Fruit fly (Drosophila melanogaster): ENCODE measurements around the gene CG46523.

The CG46523 gene

DNA sequence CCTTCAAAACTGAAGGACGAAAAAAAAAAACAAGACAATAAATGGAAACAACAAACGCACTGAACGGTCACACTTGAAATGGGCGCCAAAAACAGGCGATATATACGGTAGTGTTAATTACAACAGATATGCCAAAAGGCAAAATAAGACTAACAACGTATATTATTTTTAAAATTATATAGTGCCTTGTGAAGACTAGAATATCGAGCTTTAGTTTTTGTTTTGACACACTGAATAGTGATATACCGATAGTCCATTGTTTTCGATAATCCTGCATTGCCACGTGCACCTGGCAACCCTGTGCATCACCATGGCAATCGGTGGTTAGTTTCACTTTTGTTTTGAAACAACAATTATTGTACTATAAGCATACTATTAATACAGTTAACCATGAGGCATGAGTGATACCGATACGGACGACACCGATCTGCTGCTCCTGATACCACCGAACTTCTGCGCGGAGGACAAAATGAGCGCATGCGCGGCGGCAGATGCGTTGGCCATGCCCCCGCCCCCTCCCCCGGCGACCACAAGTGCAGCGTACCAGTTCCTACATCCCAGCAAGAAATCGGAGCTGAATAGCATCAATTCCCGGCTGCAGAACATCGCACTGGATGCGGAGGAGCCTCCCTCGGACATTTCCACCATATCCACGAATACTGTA is 8.7 kb upstream of the CG46523 start, which contains the start of the genes mu2 and Cnb:
Gene mu2 (minus strand): TSS at position 13 of the 664 bp plus-strand sequence.
Gene Cnb (plus strand): TSS at position 103 of the 664 bp plus-strand sequence.
- TF ChIP-seq brk (GFP tag; optimal IDR thresholded peaks at IDR 0.05) (no peak), psq (GFP tag; optimal IDR thresholded peaks at IDR 0.05) (peak; percentile 23)

DNA sequence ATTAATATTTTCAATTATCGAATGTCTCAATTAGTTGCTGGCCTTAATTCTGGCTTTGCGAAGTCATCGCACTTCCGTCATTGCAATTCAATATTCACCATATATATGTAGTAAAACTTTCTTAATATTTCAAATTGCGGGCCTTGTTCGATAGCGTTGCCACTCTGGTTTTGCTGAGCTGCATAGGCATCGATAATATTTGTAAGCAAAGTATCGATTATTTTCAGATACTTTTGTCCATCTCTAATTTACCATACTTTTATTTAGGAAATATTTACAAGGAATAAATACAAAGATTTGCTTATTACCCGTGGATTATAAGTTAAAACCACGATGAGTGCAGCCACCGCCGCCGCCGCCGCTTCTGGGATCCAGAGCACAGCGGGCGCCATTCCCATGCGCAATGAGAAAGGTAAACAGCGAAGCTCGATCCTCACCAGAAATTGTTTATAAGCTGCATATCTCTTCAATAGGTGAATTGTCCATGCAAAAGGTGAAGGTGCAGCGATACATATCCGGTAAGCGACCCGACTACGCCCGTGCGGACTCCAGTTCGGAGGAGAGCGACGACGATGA is 2.0 kb upstream of the CG46523 start, which contains the start of gene Mfap1:
Gene Mfap1 (plus strand): TSS at position 226 of the 576 bp plus-strand sequence.
- TF ChIP-seq Hnf4 (GFP tag; optimal IDR thresholded peaks at IDR 0.05) (no peak), Rel (GFP tag; optimal IDR thresholded peaks at IDR 0.05) (no peak), Rel (tag; optimal IDR thresholded peaks at IDR 0.05) (no peak), Dfd (GFP tag; optimal IDR thresholded peaks at IDR 0.05) (no peak), sage (GFP tag; optimal IDR thresholded peaks at IDR 0.05) (peak; percentile 47), CG9705 (GFP tag; optimal IDR thresholded peaks at IDR 0.05) (peak; percentile 4)

- TF ChIP-seq Rel (GFP tag; optimal IDR thresholded peaks at IDR 0.05) (no peak), Rel (tag; optimal IDR thresholded peaks at IDR 0.05) (peak; percentile 26), jim (GFP tag; optimal IDR thresholded peaks at IDR 0.05) (no peak), Vsx2 (GFP tag; optimal IDR thresholded peaks at IDR 0.05; ENCODE audit: partially characterized antibody) (peak; percentile 5), OdsH (GFP tag; optimal IDR thresholded peaks at IDR 0.05) (no peak), Dfd (GFP tag; optimal IDR thresholded peaks at IDR 0.05) (no peak), fru (GFP tag; optimal IDR thresholded peaks at IDR 0.05) (no peak), brk (GFP tag; optimal IDR thresholded peaks at IDR 0.05) (no peak), Myc (optimal IDR thresholded peaks at IDR 0.05) (no peak), Jra (GFP tag; optimal IDR thresholded peaks at IDR 0.05) (no peak)
Measured at dm6 chr3L:1939983-1940504, 1.1 kb upstream of the CG46523 start.

DNA sequence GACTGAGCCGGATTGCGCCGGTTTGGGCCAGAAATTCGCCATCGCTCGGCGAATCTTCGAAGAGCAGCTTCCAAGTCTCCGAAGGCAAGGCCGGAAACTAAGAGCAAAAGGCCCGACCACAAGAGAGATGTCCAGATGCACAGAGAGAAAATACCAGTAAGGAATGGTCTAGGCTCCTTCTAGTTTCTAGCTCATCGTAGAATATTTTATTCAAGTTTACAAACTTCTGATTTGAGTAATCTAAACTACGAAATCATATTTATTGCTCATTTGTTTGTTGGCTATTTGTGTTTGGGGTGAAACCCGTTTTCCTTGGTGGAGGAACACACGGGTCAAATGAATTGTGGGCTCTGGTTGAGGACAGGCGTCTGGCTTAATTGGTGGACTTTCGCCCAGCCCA is 1.4 kb downstream of the CG46523 start:
- TF ChIP-seq HLH106 (tag; optimal IDR thresholded peaks at IDR 0.05), result peak; percentile 1
- peak; percentile 21 for TF ChIP-seq fru (GFP tag; optimal IDR thresholded peaks at IDR 0.05)
- TF ChIP-seq jim (GFP tag; optimal IDR thresholded peaks at IDR 0.05), result no peak
- TF ChIP-seq Dif (GFP tag; optimal IDR thresholded peaks at IDR 0.05; ENCODE audit: partially characterized antibody), result no peak
- peak; percentile 40 for TF ChIP-seq h (GFP tag; optimal IDR thresholded peaks at IDR 0.05)
- no peak for TF ChIP-seq Dfd (GFP tag; optimal IDR thresholded peaks at IDR 0.05)
- no peak for TF ChIP-seq rgr (GFP tag; optimal IDR thresholded peaks at IDR 0.05)
- no peak for TF ChIP-seq Hnf4 (GFP tag; optimal IDR thresholded peaks at IDR 0.05)
- TF ChIP-seq OdsH (GFP tag; optimal IDR thresholded peaks at IDR 0.05), result no peak
- no peak for TF ChIP-seq Abd-B (GFP tag; optimal IDR thresholded peaks at IDR 0.05)
- TF ChIP-seq Sp1 (GFP tag; optimal IDR thresholded peaks at IDR 0.05), result no peak
- TF ChIP-seq foxo (GFP tag; optimal IDR thresholded peaks at IDR 0.05), result peak in 1 of 2 experiments; percentile 4

DNA sequence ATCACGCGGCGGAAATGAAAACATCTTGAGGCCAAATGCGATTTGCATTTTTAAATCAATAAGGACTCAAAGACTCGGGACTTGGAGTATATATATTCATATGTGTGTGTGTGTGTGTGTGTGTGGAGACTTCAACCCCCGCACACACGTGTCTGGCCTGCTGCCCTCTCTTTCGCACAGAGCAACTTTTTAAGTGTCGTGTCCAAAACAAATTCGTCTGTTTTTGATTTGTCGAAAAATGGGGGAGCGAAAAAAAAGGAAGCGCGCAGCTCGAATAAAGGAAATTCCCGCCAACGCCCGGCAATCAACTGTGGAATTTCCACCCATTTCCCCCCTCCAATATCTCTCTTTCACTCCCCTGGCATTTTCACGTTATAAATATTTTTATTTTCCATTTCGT is 9.9 kb downstream of the CG46523 start:
- TF ChIP-seq fru (GFP tag; optimal IDR thresholded peaks at IDR 0.05), result no peak
- no peak for TF ChIP-seq rgr (GFP tag; optimal IDR thresholded peaks at IDR 0.05)
- TF ChIP-seq usp (GFP tag; optimal IDR thresholded peaks at IDR 0.05), result no peak
- TF ChIP-seq woc (GFP tag; optimal IDR thresholded peaks at IDR 0.05), result no peak
- TF ChIP-seq GATAd (GFP tag; optimal IDR thresholded peaks at IDR 0.05), result no peak
- TF ChIP-seq Sp1 (GFP tag; optimal IDR thresholded peaks at IDR 0.05), result no peak
- no peak for TF ChIP-seq foxo (GFP tag; optimal IDR thresholded peaks at IDR 0.05)
- TF ChIP-seq CrebA (GFP tag; optimal IDR thresholded peaks at IDR 0.05; ENCODE audit: borderline replicate concordance), result no peak
- no peak for TF ChIP-seq dl (GFP tag; optimal IDR thresholded peaks at IDR 0.05; ENCODE audit: insufficient read depth in 1 of 2, partially characterized antibody in 2 of 2)
- TF ChIP-seq Hnf4 (GFP tag; optimal IDR thresholded peaks at IDR 0.05), result no peak
- no peak for TF ChIP-seq Dif (GFP tag; optimal IDR thresholded peaks at IDR 0.05; ENCODE audit: partially characterized antibody)
- no peak for TF ChIP-seq OdsH (GFP tag; optimal IDR thresholded peaks at IDR 0.05)
- no peak for TF ChIP-seq h (GFP tag; optimal IDR thresholded peaks at IDR 0.05)

dm6 chr3L:1920943-1921342 is 18.0 kb downstream of the CG46523 start, which contains the start of gene Dbx:
TSS of gene Dbx (plus strand) at chr3L:1921307.
- no peak for TF ChIP-seq dsf (GFP tag; optimal IDR thresholded peaks at IDR 0.05; ENCODE audit: borderline replicate concordance)
- TF ChIP-seq ey (GFP tag; optimal IDR thresholded peaks at IDR 0.05), result no peak
- TF ChIP-seq Mio (GFP tag; optimal IDR thresholded peaks at IDR 0.05), result no peak
- TF ChIP-seq usp (GFP tag; optimal IDR thresholded peaks at IDR 0.05), result no peak
- no peak for TF ChIP-seq Hr78 (GFP tag; optimal IDR thresholded peaks at IDR 0.05)
- TF ChIP-seq sage (GFP tag; optimal IDR thresholded peaks at IDR 0.05), result no peak
- no peak for TF ChIP-seq Jra (GFP tag; optimal IDR thresholded peaks at IDR 0.05)
- no peak for TF ChIP-seq tai (GFP tag; optimal IDR thresholded peaks at IDR 0.05)
- no peak for TF ChIP-seq OdsH (GFP tag; optimal IDR thresholded peaks at IDR 0.05)
- no peak for TF ChIP-seq rgr (GFP tag; optimal IDR thresholded peaks at IDR 0.05)
